Worm (Caenorhabditis elegans) whole organism, L3 larva: ENCODE measurements around the gene srh-129.

ENCODE experiments used
- ama-1 ChIP-seq: fragments of 150-350 bp; optimal IDR thresholded peaks from 2 replicates; lab custom pipeline; 2018
- ceh-82 ChIP-seq: fragments of 150-350 bp; optimal IDR thresholded peaks from 2 replicates; lab custom pipeline; 2014; ENCODE audit warnings: missing biosample characterization, missing genetic modification characterization
- egl-5 ChIP-seq: fragments of 150-350 bp; optimal IDR thresholded peaks from 2 replicates; lab custom pipeline; 2017; ENCODE audit warnings: missing biosample characterization, missing genetic modification reagents, missing genetic modification characterization, inconsistent platforms
- elt-1 ChIP-seq: fragments of 150-350 bp; optimal IDR thresholded peaks from 2 replicates; lab custom pipeline; 2014; ENCODE audit warnings: missing biosample characterization, missing genetic modification characterization
- elt-2 ChIP-seq: sonication (generic microtip); optimal IDR thresholded peaks from 2 replicates; lab custom pipeline; 2016; ENCODE audit warnings: missing genetic modification reagents, mild to moderate bottlenecking, missing genetic modification characterization, missing compliant biosample characterization
- elt-3 ChIP-seq, 3 experiments: fragments of 150-350 bp in 1 of 3; sonication (generic microtip) in 2 of 3; optimal IDR thresholded peaks; 2 replicates in 2 of 3; 4 replicates in 1 of 3; lab custom pipeline; 2014 to 2017; ENCODE audit warnings: missing biosample characterization in 3 of 3, missing genetic modification characterization in 3 of 3
- eor-1 ChIP-seq, 2 experiments: fragments of 150-350 bp; optimal IDR thresholded peaks; 2 replicates each; lab custom pipeline; 2014 to 2018; ENCODE audit warnings: missing biosample characterization in 2 of 2, missing genetic modification characterization in 2 of 2
- fkh-10 ChIP-seq: sonication (generic microtip); optimal IDR thresholded peaks from 2 replicates; lab custom pipeline; 2017; ENCODE audit warnings: missing biosample characterization, missing genetic modification reagents, missing genetic modification characterization
- fkh-2 ChIP-seq: fragments of 150-350 bp; optimal IDR thresholded peaks from 2 replicates; lab custom pipeline; 2014; ENCODE audit warnings: missing biosample characterization, missing genetic modification reagents, missing genetic modification characterization
- lin-15B ChIP-seq: fragments of 150-350 bp; optimal IDR thresholded peaks from 2 replicates; lab custom pipeline; 2014; ENCODE audit warnings: missing biosample characterization, missing genetic modification characterization
- nhr-12 ChIP-seq: fragments of 150-350 bp; optimal IDR thresholded peaks from 2 replicates; lab custom pipeline; 2014; ENCODE audit warnings: missing biosample characterization, missing genetic modification characterization
- nhr-23 ChIP-seq: fragments of 150-350 bp; optimal IDR thresholded peaks from 2 replicates; lab custom pipeline; 2014; ENCODE audit warnings: missing biosample characterization, missing genetic modification reagents, missing genetic modification characterization
- nhr-28 ChIP-seq: fragments of 150-350 bp; optimal IDR thresholded peaks from 2 replicates; lab custom pipeline; 2014; ENCODE audit warnings: missing biosample characterization, missing genetic modification characterization
- nhr-77 ChIP-seq: fragments of 150-350 bp; optimal IDR thresholded peaks from 2 replicates; lab custom pipeline; 2014; ENCODE audit warnings: missing biosample characterization, missing genetic modification characterization
- pha-4 ChIP-seq: fragments of 150-350 bp; optimal IDR thresholded peaks from 2 replicates; lab custom pipeline; 2014; ENCODE audit warnings: missing biosample characterization, missing genetic modification reagents, missing genetic modification characterization
- pqm-1 ChIP-seq: fragments of 150-350 bp; optimal IDR thresholded peaks from 2 replicates; lab custom pipeline; 2017; ENCODE audit warnings: missing biosample characterization, missing genetic modification characterization, inconsistent platforms
- sea-2 ChIP-seq: fragments of 150-350 bp; sonication (generic microtip); optimal IDR thresholded peaks from 4 replicates; lab custom pipeline; 2014; ENCODE audit warnings: missing biosample characterization, missing genetic modification reagents, missing genetic modification characterization
- skn-1 ChIP-seq: fragments of 150-350 bp; optimal IDR thresholded peaks from 2 replicates; lab custom pipeline; 2014; ENCODE audit warnings: missing biosample characterization, missing genetic modification characterization
- snpc-4 ChIP-seq: fragments of 150-350 bp; optimal IDR thresholded peaks from 2 replicates; lab custom pipeline; 2014; ENCODE audit warnings: missing biosample characterization, missing genetic modification characterization
- tbx-2 ChIP-seq: sonication (generic microtip); optimal IDR thresholded peaks from 2 replicates; lab custom pipeline; 2016; ENCODE audit warnings: mild to moderate bottlenecking, missing genetic modification characterization, missing compliant biosample characterization
- unc-62 ChIP-seq: fragments of 150-350 bp; sonication (generic microtip); optimal IDR thresholded peaks from 4 replicates; lab custom pipeline; 2014; ENCODE audit warnings: missing biosample characterization, missing genetic modification reagents, missing genetic modification characterization
- ztf-11 ChIP-seq: fragments of 150-350 bp; optimal IDR thresholded peaks from 2 replicates; lab custom pipeline; 2014; ENCODE audit warnings: missing biosample characterization, missing genetic modification characterization

The srh-129 gene

ce11 chrV:5102017-5102416, 41.7 kb downstream of the srh-129 start, which contains the start of gene srab-1:
srab-1 (minus strand) TSS chrV:5102117.
- TF ChIP-seq fkh-2 (tag; lab: Kevin White, UChicago) (no peak), pha-4 (tag; lab: Kevin White, UChicago) (no peak), ceh-82 (tag; lab: Kevin White, UChicago) (no peak), nhr-28 (no peak), elt-1 (tag; lab: Kevin White, UChicago) (no peak), ztf-11 (tag; lab: Kevin White, UChicago) (no peak), pqm-1 (no peak), egl-5 (tag; lab: Kevin White, UChicago) (no peak)

- TF ChIP-seq skn-1 (no peak), elt-1 (tag; lab: Kevin White, UChicago) (no peak)
Measured at ce11 chrV:5098925-5099324, 44.8 kb downstream of the srh-129 start, which contains the start of gene unc-46. unc-46 (minus strand) TSS chrV:5099025.

ce11 chrV:5097035-5097434, 46.6 kb downstream of the srh-129 start, which contains the start of gene C04F5.2:
C04F5.2 (minus strand) TSS chrV:5097135.
- TF ChIP-seq fkh-2 (tag; lab: Kevin White, UChicago) (no peak), fkh-10 (no peak), eor-1 (tag; optimal IDR thresholded peaks at IDR 0.05; lab: Kevin White, UChicago) (no peak), elt-2 (tag; lab: Kevin White, UChicago) (no peak), nhr-77 (no peak), snpc-4 (tag; lab: Kevin White, UChicago) (no peak), unc-62 (GFP tag; lab: Kevin White, UChicago) (no peak), pha-4 (tag; lab: Kevin White, UChicago) (no peak), tbx-2 (tag; lab: Kevin White, UChicago) (no peak), ztf-11 (tag; lab: Kevin White, UChicago) (no peak), nhr-12 (tag; lab: Kevin White, UChicago) (no peak), nhr-28 (no peak), sea-2 (GFP tag; lab: Kevin White, UChicago) (no peak), lin-15B (tag; lab: Kevin White, UChicago) (no peak), elt-3 (tag; optimal IDR thresholded peaks at IDR 0.05; lab: Kevin White, UChicago) (no peak), ama-1 (lab: Kevin White, UChicago) (no peak), nhr-23 (tag; lab: Kevin White, UChicago) (no peak)
